Worm (Caenorhabditis elegans) whole organism, L3 larva: ENCODE data around the gene mel-32.

Source experiments
- nhr-12 ChIP-seq: fragments of 150-350 bp; optimal IDR thresholded peaks from 2 replicates; lab custom pipeline; 2014; ENCODE audit warnings: missing biosample characterization, missing genetic modification characterization
- nhr-25 ChIP-seq: sonication (generic microtip); optimal IDR thresholded peaks from 2 replicates; lab custom pipeline; 2017; ENCODE audit warnings: missing biosample characterization, missing genetic modification characterization

Gene mel-32

DNA sequence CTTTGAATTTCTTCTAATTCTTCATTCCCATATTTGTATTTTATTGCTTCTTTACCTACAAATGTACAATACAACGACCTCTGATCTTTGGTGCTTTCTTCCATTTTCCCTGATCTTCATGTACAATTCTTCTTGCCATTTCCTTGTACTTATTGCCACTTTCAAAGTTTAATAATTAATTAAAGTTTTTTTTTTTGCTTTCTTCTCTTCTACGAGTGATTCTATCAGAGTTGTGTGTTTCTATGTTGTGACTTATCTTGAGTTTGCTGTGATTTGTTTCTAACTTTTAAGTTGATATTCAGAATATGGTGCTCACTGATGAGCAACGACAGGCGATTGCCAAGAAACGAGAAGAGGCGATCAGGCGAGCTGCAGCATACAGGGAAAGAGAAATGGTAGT lies 52.2 kb downstream of the mel-32 start, which contains the start of gene smrc-1:
Gene smrc-1 (plus strand): TSS at position 301 of the 400 bp plus-strand sequence.
- TF ChIP-seq nhr-25 (tag; lab: Kevin White, UChicago) (no peak), nhr-12 (tag; lab: Kevin White, UChicago) (no peak)
